Fruit fly (Drosophila melanogaster): ENCODE results near the gene CG4768.
A peak's percentile ranks its signal among the peaks of the same experiment; 100 is the strongest.

The CG4768 gene

DNA sequence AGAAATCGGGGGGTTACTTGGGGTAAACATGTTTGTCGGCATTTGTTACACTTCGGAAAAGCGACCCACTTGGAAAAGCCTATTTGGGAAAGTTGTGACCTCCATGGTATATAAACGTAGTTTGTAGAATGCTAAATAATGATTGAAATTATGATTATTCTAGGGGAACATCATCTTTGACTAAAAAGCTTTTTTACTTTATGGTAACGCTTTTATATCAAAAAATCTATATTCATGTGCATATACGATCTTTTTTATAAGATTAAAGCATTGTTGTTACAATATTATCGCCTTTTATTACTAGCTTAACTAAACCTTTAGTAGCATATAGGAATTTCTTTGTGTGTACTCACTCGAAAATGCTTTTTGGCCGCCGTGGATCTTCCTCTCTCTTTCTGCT lies 42.3 kb downstream of the CG4768 start (continued):
- TF ChIP-seq HLH4C (GFP tag; IDR thresholded peaks at IDR 0.05; ENCODE audit: partially characterized antibody) (no peak), dati (GFP tag; IDR thresholded peaks at IDR 0.05) (no peak), chm (GFP tag; IDR thresholded peaks at IDR 0.05) (no peak), CG7271 (tag; optimal IDR thresholded peaks at IDR 0.05) (no peak), Abd-B (GFP tag; optimal IDR thresholded peaks at IDR 0.05) (peak; percentile 11), CG14050 (GFP tag; IDR thresholded peaks at IDR 0.05) (no peak), vfl (GFP tag; optimal IDR thresholded peaks at IDR 0.05) (no peak), CG7839 (tag; optimal IDR thresholded peaks at IDR 0.05) (peak; percentile 75), CG13894 (tag; optimal IDR thresholded peaks at IDR 0.05) (no peak), CG12769 (tag; optimal IDR thresholded peaks at IDR 0.05) (no peak), tio (GFP tag; optimal IDR thresholded peaks at IDR 0.05) (peak; percentile 22), CG3407 (GFP tag; optimal IDR thresholded peaks at IDR 0.05) (peak; percentile 8), HLH54F (GFP tag; optimal IDR thresholded peaks at IDR 0.05) (no peak), Spps (tag; optimal IDR thresholded peaks at IDR 0.05) (no peak), Meics (GFP tag; optimal IDR thresholded peaks at IDR 0.05) (peak; percentile 12), Med (GFP tag) (peak; percentile 81), ham (GFP tag; IDR thresholded peaks at IDR 0.05) (no peak), zen (tag; optimal IDR thresholded peaks at IDR 0.05) (no peak), CG34376 (GFP tag; optimal IDR thresholded peaks at IDR 0.05) (no peak), CG9932 (GFP tag; IDR thresholded peaks at IDR 0.05) (0 out of 2 replicates have a peak, but pooled peaks have one; percentile 16), lola (GFP tag; optimal IDR thresholded peaks at IDR 0.05) (peak in 1 of 3 experiments; percentile 28), CTCF (GFP tag; optimal IDR thresholded peaks at IDR 0.05) (no peak), Myb (GFP tag; optimal IDR thresholded peaks at IDR 0.05) (no peak), CG15601 (tag; optimal IDR thresholded peaks at IDR 0.05) (no peak), CG30431 (GFP tag; optimal IDR thresholded peaks at IDR 0.05) (no peak), crol (GFP tag; IDR thresholded peaks at IDR 0.05) (no peak), C15 (GFP tag; IDR thresholded peaks at IDR 0.05) (no peak), Mes4 (GFP tag; optimal IDR thresholded peaks at IDR 0.05) (no peak), CG5180 (GFP tag; optimal IDR thresholded peaks at IDR 0.05) (no peak), Nf-YC (tag; optimal IDR thresholded peaks at IDR 0.05) (peak; percentile 33), Six4 (GFP tag; optimal IDR thresholded peaks at IDR 0.05) (no peak), pzg (GFP tag; optimal IDR thresholded peaks at IDR 0.05) (no peak), bowl (GFP tag; IDR thresholded peaks at IDR 0.05) (no peak), Xbp1 (GFP tag; optimal IDR thresholded peaks at IDR 0.05) (peak; percentile 43), D19A (tag; optimal IDR thresholded peaks at IDR 0.05) (peak; percentile 26), CG17829 (tag; optimal IDR thresholded peaks at IDR 0.05) (peak; percentile 47), hkb (optimal IDR thresholded peaks at IDR 0.05) (no peak), hkb (GFP tag; IDR thresholded peaks at IDR 0.05) (0 out of 2 replicates have a peak, but pooled peaks have one; percentile 32), lilli (GFP tag; optimal IDR thresholded peaks at IDR 0.05) (peak; percentile 11), her (GFP tag; optimal IDR thresholded peaks at IDR 0.05) (no peak), rib (GFP tag; IDR thresholded peaks at IDR 0.05) (no peak), jigr1 (GFP tag; IDR thresholded peaks at IDR 0.05) (no peak), CG12942 (GFP tag; optimal IDR thresholded peaks at IDR 0.05) (peak; percentile 13), chif (GFP tag; optimal IDR thresholded peaks at IDR 0.05) (peak in 1 of 2 experiments; percentile 48), CG10959 (GFP tag; IDR thresholded peaks at IDR 0.05) (no peak), MESR4 (GFP tag; optimal IDR thresholded peaks at IDR 0.05) (no peak), Blimp-1 (GFP tag; optimal IDR thresholded peaks at IDR 0.05) (peak; percentile 28), dmrt99B (tag; optimal IDR thresholded peaks at IDR 0.05) (peak; percentile 64), MTF-1 (GFP tag; optimal IDR thresholded peaks at IDR 0.05; ENCODE audit: borderline replicate concordance) (no peak), slp2 (GFP tag; optimal IDR thresholded peaks at IDR 0.05) (no peak), onecut (GFP tag; IDR thresholded peaks at IDR 0.05) (no peak), sug (tag; optimal IDR thresholded peaks at IDR 0.05) (peak; percentile 26)

All from whole organism, embryonic.